Worm (Caenorhabditis elegans) whole organism, early embryonic: ENCODE data around the gene dnj-10.

Source experiments
- F13C5.2 ChIP-seq: sonication (generic microtip); optimal IDR thresholded peaks from 2 replicates; lab custom pipeline; 2017; ENCODE audit warnings: mild to moderate bottlenecking, missing genetic modification characterization, inconsistent platforms, missing compliant biosample characterization
- ama-1 ChIP-seq: fragments of 150-350 bp; optimal IDR thresholded peaks from 2 replicates; lab custom pipeline; 2014
- ceh-13 ChIP-seq: fragments of 200-800 bp; sonication (Bioruptor generic); optimal IDR thresholded peaks from 2 replicates; lab custom pipeline; 2018; ENCODE audit warnings: mild to moderate bottlenecking, missing genetic modification characterization, missing compliant biosample characterization
- ets-7 ChIP-seq: sonication (generic microtip); optimal IDR thresholded peaks from 2 replicates; lab custom pipeline; 2016; ENCODE audit warnings: missing genotype, missing genetic modification characterization, missing compliant biosample characterization
- flt-1 ChIP-seq: fragments of 200-800 bp; sonication (Bioruptor generic); IDR thresholded peaks from 2 replicates; pipeline ENCODE4 v1.3.6; 2022; ENCODE audit warnings: missing genetic modification characterization, missing compliant biosample characterization
- hmbx-1 ChIP-seq: sonication (generic microtip); optimal IDR thresholded peaks from 2 replicates; lab custom pipeline; 2016; ENCODE audit warnings: mild to moderate bottlenecking, missing genetic modification characterization, missing compliant biosample characterization
- hmg-4 ChIP-seq: fragments of 200-800 bp; sonication (Bioruptor generic); optimal IDR thresholded peaks from 2 replicates; lab custom pipeline; 2018; ENCODE audit warnings: mild to moderate bottlenecking, missing genetic modification characterization, missing compliant biosample characterization
- pes-1 ChIP-seq: fragments of 200-800 bp; sonication (Bioruptor generic); IDR thresholded peaks from 2 replicates; pipeline ENCODE4 v1.3.6; 2022; ENCODE audit warnings: missing genetic modification reagents, missing genetic modification characterization, missing compliant biosample characterization
- scrt-1 ChIP-seq: fragments of 200-800 bp; sonication (Bioruptor generic); IDR thresholded peaks from 2 replicates; pipeline ENCODE4 v1.3.6; 2022; ENCODE audit warnings: missing genetic modification characterization, missing compliant biosample characterization
- sea-1 ChIP-seq: fragments of 200-800 bp; sonication (Bioruptor generic); conservative IDR thresholded peaks from 2 replicates; pipeline ENCODE4 v1.3.6; 2022; ENCODE audit warnings: missing genetic modification characterization, missing compliant biosample characterization
- tbx-11 ChIP-seq: fragments of 200-800 bp; sonication (Bioruptor generic); IDR thresholded peaks from 2 replicates; pipeline ENCODE4 v1.3.6; 2022; ENCODE audit warnings: missing genetic modification characterization, missing compliant biosample characterization
- tbx-37 ChIP-seq: fragments of 200-800 bp; sonication (Bioruptor generic); conservative IDR thresholded peaks from 2 replicates; pipeline ENCODE4 v1.3.6; 2022; ENCODE audit warnings: missing genetic modification reagents, missing genetic modification characterization, missing compliant biosample characterization
- tra-4 ChIP-seq: sonication (generic microtip); optimal IDR thresholded peaks from 2 replicates; lab custom pipeline; 2017; ENCODE audit warnings: missing genetic modification characterization, missing compliant biosample characterization

- TF ChIP-seq tbx-11 (GFP tag; lab: Robert Waterston, UW) (no peak), ets-7 (tag; lab: Kevin White, UChicago) (no peak), ama-1 (lab: Kevin White, UChicago) (no peak), sea-1 (no peak), scrt-1 (GFP tag; lab: Robert Waterston, UW) (no peak), hmg-4 (GFP tag; lab: Kevin White, UChicago) (no peak), flt-1 (GFP tag; lab: Robert Waterston, UW) (no peak), hmbx-1 (no peak), tbx-37 (GFP tag; lab: Robert Waterston, UW) (no peak), pes-1 (no peak), F13C5.2 (tag; lab: Kevin White, UChicago) (no peak), tra-4 (tag; lab: Kevin White, UChicago) (no peak), ceh-13 (no peak)
Observed at ce11 chrIII:8630833-8631232, at the start of gene dnj-10.
